Worm (Caenorhabditis elegans): ENCODE data around the gene C29E4.14.
A peak's percentile ranks its signal among the peaks of the same experiment; 100 is the strongest.

C29E4.14 gene

DNA sequence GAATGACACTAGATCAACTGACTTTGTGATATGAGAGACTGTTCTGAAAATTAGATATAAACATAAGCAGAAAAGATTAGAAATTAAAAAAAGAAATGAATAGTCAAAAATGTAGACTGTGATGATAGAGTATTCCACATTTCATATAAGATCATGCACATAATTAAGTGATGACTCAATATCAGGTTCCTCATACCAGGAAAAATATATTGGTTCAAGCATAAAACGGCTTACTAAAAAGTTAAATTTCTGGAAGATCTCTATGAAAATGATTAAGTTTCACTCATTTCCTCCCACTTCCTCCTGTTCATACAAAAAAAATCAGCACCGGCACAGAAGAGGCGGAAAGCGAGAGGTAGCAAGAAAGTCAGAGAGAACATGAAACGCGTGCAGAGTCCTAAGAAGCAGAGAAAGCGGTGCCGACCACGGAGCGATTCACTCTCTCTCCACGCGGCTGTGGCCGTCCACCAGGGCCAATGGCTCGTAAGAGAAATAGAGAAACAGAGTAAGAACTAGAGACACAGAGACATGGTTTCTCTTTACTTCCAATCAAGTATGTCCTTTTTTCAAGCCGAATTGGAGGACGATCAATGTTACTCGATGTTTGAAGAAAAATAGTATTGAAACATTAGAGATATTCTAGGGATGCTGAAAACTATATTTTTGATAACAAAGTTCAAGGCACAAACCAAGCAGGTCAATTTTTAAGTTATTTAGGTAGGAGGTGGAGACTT, 28.2 kb upstream of the C29E4.14 start, which contains the start of the genes ZK688.5 and fahd-1:
Gene ZK688.5, minus strand, starts transcription at position 51 of the 734 bp plus-strand sequence.
Gene fahd-1, plus strand, starts transcription at position 684 of the 734 bp plus-strand sequence.
- no peak for TF ChIP-seq jun-1 (tag; optimal IDR thresholded peaks at IDR 0.05)
- TF ChIP-seq nhr-28 (tag; optimal IDR thresholded peaks at IDR 0.05): peak; percentile 72
- TF ChIP-seq unc-62 (GFP tag; optimal IDR thresholded peaks at IDR 0.05 in 1 of 2): no peak
- TF ChIP-seq unc-62 (tag; optimal IDR thresholded peaks at IDR 0.05): no peak
- TF ChIP-seq dpl-1 (GFP tag; optimal IDR thresholded peaks at IDR 0.05): peak; percentile 52
- 0 out of 2 replicates have a peak, but pooled peaks have one; percentile 41 for TF ChIP-seq lim-7 (GFP tag; IDR thresholded peaks at IDR 0.05)
- peak; percentile 65 for TF ChIP-seq aha-1 (tag)
- 0 out of 2 replicates have a peak, but pooled peaks have one; percentile 25 for TF ChIP-seq php-3 (GFP tag; IDR thresholded peaks at IDR 0.05)
- peak; percentile 57 for TF ChIP-seq ctbp-1 (GFP tag; IDR thresholded peaks at IDR 0.05)
- no peak for TF ChIP-seq daf-8 (GFP tag; IDR thresholded peaks at IDR 0.05)
- no peak for TF ChIP-seq Y5F2A.4 (GFP tag; optimal IDR thresholded peaks at IDR 0.05)
- TF ChIP-seq hif-1 (tag; optimal IDR thresholded peaks at IDR 0.05): peak in 1 of 2 experiments; percentile 68
- TF ChIP-seq mxl-3 (GFP tag; optimal IDR thresholded peaks at IDR 0.05): peak; percentile 98
- no peak for TF ChIP-seq unc-39 (tag; optimal IDR thresholded peaks at IDR 0.05)
- no peak for TF ChIP-seq F49E8.2 (tag; optimal IDR thresholded peaks at IDR 0.05; ENCODE audit: borderline replicate concordance)
- TF ChIP-seq D1046.2 (GFP tag; IDR thresholded peaks at IDR 0.05): no peak
- no peak for TF ChIP-seq egl-27 (tag; optimal IDR thresholded peaks at IDR 0.05)
- peak; percentile 85 for TF ChIP-seq nhr-25 (tag; optimal IDR thresholded peaks at IDR 0.05; ENCODE audit: borderline replicate concordance, insufficient read depth)
- peak; percentile 78 for TF ChIP-seq nhr-11 (tag; optimal IDR thresholded peaks at IDR 0.05)
- peak; percentile 91 for TF ChIP-seq hlh-11 (tag; optimal IDR thresholded peaks at IDR 0.05)
- peak; percentile 69 for TF ChIP-seq lin-1 (GFP tag; IDR thresholded peaks at IDR 0.05)
- TF ChIP-seq arid-1 (GFP tag; conservative IDR thresholded peaks at IDR 0.05): peak; percentile 47; the same call in 1 of the 2 replicates
- peak; percentile 92 for TF ChIP-seq hmg-1.1 (GFP tag; IDR thresholded peaks at IDR 0.05)
- TF ChIP-seq zip-11 (GFP tag; IDR thresholded peaks at IDR 0.05): no peak
- TF ChIP-seq lsy-2 (tag; optimal IDR thresholded peaks at IDR 0.05): peak; percentile 23 to 67
- no peak for TF ChIP-seq spr-3 (GFP tag; optimal IDR thresholded peaks at IDR 0.05)
- no peak for TF ChIP-seq ztf-11 (tag; optimal IDR thresholded peaks at IDR 0.05)
- TF ChIP-seq nhr-48 (tag; optimal IDR thresholded peaks at IDR 0.05): peak; percentile 31
- no peak for TF ChIP-seq daf-16 (GFP tag; optimal IDR thresholded peaks at IDR 0.05)
- peak; percentile 58 for TF ChIP-seq daf-16 (tag; optimal IDR thresholded peaks at IDR 0.05)
- TF ChIP-seq saeg-2 (GFP tag; IDR thresholded peaks at IDR 0.05): no peak
- no peak for TF ChIP-seq zip-2 (tag; optimal IDR thresholded peaks at IDR 0.05)
- TF ChIP-seq snpc-4 (tag; optimal IDR thresholded peaks at IDR 0.05): no peak
- TF ChIP-seq unc-130 (GFP tag; optimal IDR thresholded peaks at IDR 0.05): no peak
- peak; percentile 78 for TF ChIP-seq rbr-2 (tag; optimal IDR thresholded peaks at IDR 0.05)
- TF ChIP-seq fkh-10 (GFP tag; optimal IDR thresholded peaks at IDR 0.05): peak; percentile 48
- TF ChIP-seq lin-38 (GFP tag; IDR thresholded peaks at IDR 0.05): peak; percentile 55
- no peak for TF ChIP-seq mxl-2 (GFP tag; conservative IDR thresholded peaks at IDR 0.05)
- no peak for TF ChIP-seq Y105C5A.15 (GFP tag; IDR thresholded peaks at IDR 0.05)
- no peak for TF ChIP-seq skn-1 (tag; optimal IDR thresholded peaks at IDR 0.05)
- TF ChIP-seq set-16 (GFP tag; IDR thresholded peaks at IDR 0.05): no peak; the same call in 1 of the 2 replicates
- TF ChIP-seq pqm-1 (tag; optimal IDR thresholded peaks at IDR 0.05): peak; percentile 48
- TF ChIP-seq mep-1 (tag; optimal IDR thresholded peaks at IDR 0.05): peak; percentile 88
- TF ChIP-seq ztf-7 (tag; optimal IDR thresholded peaks at IDR 0.05): no peak
- TF ChIP-seq snpc-1.2 (GFP tag; IDR thresholded peaks at IDR 0.05): no peak
- 0 out of 2 replicates have a peak, but pooled peaks have one; percentile 46 for TF ChIP-seq ceh-20 (GFP tag; IDR thresholded peaks at IDR 0.05)
- no peak for TF ChIP-seq ceh-44 (GFP tag; IDR thresholded peaks at IDR 0.05)
- no peak for TF ChIP-seq mdt-29 (GFP tag; IDR thresholded peaks at IDR 0.05)
- peak; percentile 75 for TF ChIP-seq dve-1 (tag; optimal IDR thresholded peaks at IDR 0.05; ENCODE audit: insufficient read depth)
- TF ChIP-seq dmd-6 (GFP tag; IDR thresholded peaks at IDR 0.05): peak; percentile 72
